Worm (Caenorhabditis elegans) whole organism, late embryonic: ENCODE results near the gene ostb-1.

ENCODE experiments used
- Y22D7AL.16 ChIP-seq: sonication (generic microtip); optimal IDR thresholded peaks from 2 replicates; lab custom pipeline; 2016; ENCODE audit warnings: missing genetic modification characterization, missing compliant biosample characterization
- ceh-31 ChIP-seq: sonication (generic microtip); optimal IDR thresholded peaks from 2 replicates; lab custom pipeline; 2016; ENCODE audit warnings: missing genetic modification characterization, missing compliant biosample characterization
- eyg-1 ChIP-seq: sonication (generic microtip); optimal IDR thresholded peaks from 2 replicates; lab custom pipeline; 2016; ENCODE audit warnings: missing genotype, missing genetic modification characterization, missing compliant biosample characterization
- fkh-10 ChIP-seq: fragments of 150-350 bp; optimal IDR thresholded peaks from 2 replicates; lab custom pipeline; 2014; ENCODE audit warnings: missing biosample characterization, missing genetic modification reagents, missing genetic modification characterization
- hlh-13 ChIP-seq: fragments of 200-800 bp; sonication (Bioruptor generic); optimal IDR thresholded peaks from 2 replicates; lab custom pipeline; 2018; ENCODE audit warnings: mild to moderate bottlenecking, missing genetic modification characterization, missing compliant biosample characterization
- nhr-11 ChIP-seq: fragments of 150-350 bp; optimal IDR thresholded peaks from 2 replicates; lab custom pipeline; 2014; ENCODE audit warnings: missing biosample characterization, missing genetic modification characterization
- sox-4 ChIP-seq: sonication (generic microtip); optimal IDR thresholded peaks from 2 replicates; lab custom pipeline; 2017; ENCODE audit warnings: mild to moderate bottlenecking, missing genetic modification characterization, inconsistent platforms, missing compliant biosample characterization

ce11 chrII:7866081-7866480 is 1.8 kb downstream of the ostb-1 start:
- TF ChIP-seq nhr-11 (tag; lab: Kevin White, UChicago) (peak; percentile 32), fkh-10 (GFP tag; lab: Kevin White, UChicago) (no peak), sox-4 (no peak), hlh-13 (GFP tag; lab: Kevin White, UChicago) (no peak), Y22D7AL.16 (no peak), eyg-1 (tag; lab: Kevin White, UChicago) (no peak), ceh-31 (no peak)
